Worm (Caenorhabditis elegans) whole organism, L4/young adult: ENCODE data around the gene F59B10.2.

Experiments used
- W03F9.2 ChIP-seq: fragments of 150-350 bp; optimal IDR thresholded peaks from 2 replicates; lab custom pipeline; 2014; ENCODE audit warnings: missing biosample characterization, missing genetic modification characterization
- him-1 ChIP-seq: sonication (generic microtip); optimal IDR thresholded peaks from 2 replicates; lab custom pipeline; 2016; ENCODE audit warnings: missing genotype, missing genetic modification reagents, missing genetic modification characterization, missing compliant biosample characterization

DNA sequence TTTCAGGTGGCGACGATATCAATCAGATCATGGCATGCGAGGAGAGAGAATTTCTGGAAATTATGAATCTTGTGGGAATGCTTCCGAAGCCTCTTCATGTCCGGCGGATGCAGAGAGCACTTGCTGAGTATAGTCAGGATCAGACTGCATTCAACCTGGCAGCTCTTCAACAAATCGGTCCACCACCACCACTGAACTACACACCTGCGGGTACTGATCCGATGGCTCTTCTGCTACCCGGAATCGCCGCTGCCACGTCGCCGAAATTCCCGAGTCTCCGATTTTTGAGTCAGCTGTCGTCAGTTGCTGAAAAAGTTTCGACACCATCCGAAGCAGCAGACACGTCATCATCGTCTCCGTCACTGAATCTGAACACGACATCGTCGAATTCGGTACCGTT, 21.3 kb upstream of the F59B10.2 start:
- no peak for TF ChIP-seq him-1 (tag; lab: Kevin White, UChicago)
- no peak for TF ChIP-seq W03F9.2 (tag; lab: Kevin White, UChicago)
